Worm (Caenorhabditis elegans): Measurements from ENCODE around the gene spdl-1.

The spdl-1 gene

DNA sequence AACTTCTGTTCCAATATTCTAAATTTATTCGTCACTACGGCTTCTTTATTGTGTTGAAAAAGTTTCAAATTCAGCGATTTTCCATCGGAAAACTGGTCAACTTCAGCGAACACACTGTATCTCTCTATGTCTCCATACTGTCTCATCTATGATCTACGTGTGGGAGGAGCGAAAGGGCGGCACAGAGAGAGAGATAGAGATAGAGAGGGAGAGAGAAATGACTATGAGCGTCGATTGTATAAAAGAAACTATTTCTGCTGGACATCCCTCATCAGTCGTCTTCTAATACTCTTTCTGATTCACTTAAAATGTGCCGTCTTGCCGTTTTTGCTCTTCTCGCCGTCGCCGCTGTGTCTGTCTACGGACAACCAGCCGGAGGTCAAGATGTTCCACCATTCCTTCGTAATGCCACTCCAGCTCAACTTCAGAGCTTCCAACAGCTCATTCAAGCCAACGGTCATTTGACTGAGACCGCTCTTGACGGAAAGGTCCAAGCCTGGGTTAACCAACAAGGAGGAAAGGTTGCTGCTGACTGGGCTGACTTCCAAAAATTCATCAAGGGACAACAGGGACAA, 9.0 kb downstream of the spdl-1 start, which contains the start of gene srlf-1 (continued):
- TF ChIP-seq lsy-2 (tag; optimal IDR thresholded peaks at IDR 0.05) (peak in 1 of 2 experiments; percentile 18), snu-23 (GFP tag; optimal IDR thresholded peaks at IDR 0.05) (peak; percentile 38), nhr-12 (tag; optimal IDR thresholded peaks at IDR 0.05) (no peak), efl-1 (optimal IDR thresholded peaks at IDR 0.05) (no peak), efl-1 (GFP tag; optimal IDR thresholded peaks at IDR 0.05 in 1 of 2) (peak in 1 of 2 experiments; percentile 47), ama-1 (optimal IDR thresholded peaks at IDR 0.05) (peak; percentile 77), skn-1 (tag; optimal IDR thresholded peaks at IDR 0.05) (no peak), pag-3 (tag; optimal IDR thresholded peaks at IDR 0.05; ENCODE audit: borderline replicate concordance, insufficient read depth) (no peak), mab-9 (GFP tag; IDR thresholded peaks at IDR 0.05) (no peak), lin-14 (GFP tag; optimal IDR thresholded peaks at IDR 0.05) (peak; percentile 50), nhr-47 (tag; optimal IDR thresholded peaks at IDR 0.05) (peak; percentile 41), lin-13 (GFP tag; optimal IDR thresholded peaks at IDR 0.05) (no peak), nhr-20 (tag; optimal IDR thresholded peaks at IDR 0.05) (peak; percentile 39)

DNA sequence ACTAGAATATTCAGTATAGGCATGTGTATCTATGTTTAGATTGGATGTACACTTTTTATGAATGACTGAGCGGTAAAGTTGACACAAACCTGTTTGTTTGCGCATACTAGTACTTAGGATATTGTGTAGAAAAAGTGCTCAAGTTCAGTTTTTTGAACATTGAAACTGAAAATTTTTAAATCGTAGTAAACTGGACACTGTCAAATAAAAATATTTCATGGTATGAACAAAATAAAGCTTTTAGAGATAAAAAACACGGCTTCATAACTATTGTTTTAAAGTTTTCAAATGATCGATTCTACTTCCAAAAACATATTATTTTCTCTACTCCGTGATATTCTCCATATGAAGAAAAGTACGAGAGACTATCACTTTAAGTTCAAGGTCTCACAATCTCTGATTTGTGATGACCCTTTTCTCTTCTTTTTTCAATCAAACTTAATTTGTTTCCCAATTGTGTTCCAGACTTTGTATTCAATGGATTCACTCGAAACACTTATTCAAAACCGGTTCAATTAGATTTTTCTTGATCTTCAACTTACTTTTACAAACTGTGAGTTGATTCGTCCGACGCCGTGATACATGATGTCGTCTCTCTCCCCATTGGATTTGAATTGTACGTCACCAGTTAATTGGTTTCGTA, 10.2 kb downstream of the spdl-1 start:
- no peak for TF ChIP-seq nhr-20 (tag; optimal IDR thresholded peaks at IDR 0.05)
- peak; percentile 18; the same call in 1 of the 2 replicates for TF ChIP-seq nhr-19 (GFP tag; conservative IDR thresholded peaks at IDR 0.05)
- TF ChIP-seq dpl-1 (GFP tag; optimal IDR thresholded peaks at IDR 0.05): no peak
- no peak for TF ChIP-seq nhr-90 (tag; optimal IDR thresholded peaks at IDR 0.05; ENCODE audit: poor library complexity)
- no peak for TF ChIP-seq unc-30 (tag; optimal IDR thresholded peaks at IDR 0.05)
- no peak for TF ChIP-seq efl-3 (GFP tag; optimal IDR thresholded peaks at IDR 0.05)
- TF ChIP-seq sox-4 (tag; optimal IDR thresholded peaks at IDR 0.05): no peak
- TF ChIP-seq nhr-47 (tag; optimal IDR thresholded peaks at IDR 0.05): peak; percentile 7
- TF ChIP-seq ceh-88 (GFP tag; IDR thresholded peaks at IDR 0.05): no peak
- TF ChIP-seq isw-1 (GFP tag; IDR thresholded peaks at IDR 0.05): no peak
- TF ChIP-seq ceh-8 (GFP tag; optimal IDR thresholded peaks at IDR 0.05): no peak
- TF ChIP-seq C04F5.9 (tag; optimal IDR thresholded peaks at IDR 0.05): no peak
- no peak for TF ChIP-seq efl-1 (optimal IDR thresholded peaks at IDR 0.05)
- TF ChIP-seq efl-1 (GFP tag; optimal IDR thresholded peaks at IDR 0.05 in 1 of 2): peak in 1 of 2 experiments; percentile 41
- peak; percentile 61 for TF ChIP-seq blmp-1 (tag; optimal IDR thresholded peaks at IDR 0.05)
- no peak for TF ChIP-seq tbx-2 (tag; optimal IDR thresholded peaks at IDR 0.05)
- no peak for TF ChIP-seq ceh-63 (GFP tag; optimal IDR thresholded peaks at IDR 0.05)
- peak; percentile 6 to 32 for TF ChIP-seq lsy-2 (tag; optimal IDR thresholded peaks at IDR 0.05)
- no peak for TF ChIP-seq lin-13 (GFP tag; optimal IDR thresholded peaks at IDR 0.05)
- no peak for TF ChIP-seq nhr-11 (tag; optimal IDR thresholded peaks at IDR 0.05)
- no peak for TF ChIP-seq unc-130 (tag; optimal IDR thresholded peaks at IDR 0.05)
- no peak for TF ChIP-seq mdl-1 (tag; optimal IDR thresholded peaks at IDR 0.05)
- no peak for TF ChIP-seq lin-35 (GFP tag; optimal IDR thresholded peaks at IDR 0.05)
- no peak for TF ChIP-seq pqm-1 (tag; optimal IDR thresholded peaks at IDR 0.05)
- TF ChIP-seq mef-2 (tag; optimal IDR thresholded peaks at IDR 0.05): no peak
- TF ChIP-seq aha-1 (tag; optimal IDR thresholded peaks at IDR 0.05): no peak
- no peak for TF ChIP-seq sptf-1 (tag; optimal IDR thresholded peaks at IDR 0.05)
- TF ChIP-seq alr-1 (tag; optimal IDR thresholded peaks at IDR 0.05; ENCODE audit: borderline replicate concordance): no peak
- TF ChIP-seq lir-3 (tag; optimal IDR thresholded peaks at IDR 0.05; ENCODE audit: poor library complexity): no peak
- no peak for TF ChIP-seq jun-1 (tag; optimal IDR thresholded peaks at IDR 0.05)
- TF ChIP-seq dsc-1 (tag; optimal IDR thresholded peaks at IDR 0.05): no peak
- TF ChIP-seq fkh-10 (GFP tag; optimal IDR thresholded peaks at IDR 0.05): no peak
- TF ChIP-seq nhr-76 (tag; optimal IDR thresholded peaks at IDR 0.05): no peak
- no peak for TF ChIP-seq nhr-77 (tag; optimal IDR thresholded peaks at IDR 0.05)
- TF ChIP-seq hlh-4 (tag; optimal IDR thresholded peaks at IDR 0.05): no peak
- TF ChIP-seq grh-1 (GFP tag; IDR thresholded peaks at IDR 0.05): peak; percentile 75
- TF ChIP-seq nhr-84 (tag; optimal IDR thresholded peaks at IDR 0.05): no peak
- TF ChIP-seq elt-2 (tag; optimal IDR thresholded peaks at IDR 0.05): no peak
- TF ChIP-seq elt-3 (tag; optimal IDR thresholded peaks at IDR 0.05): peak in 4 of 6 experiments; percentile 20 to 74 (median 44)
- no peak for TF ChIP-seq unc-62 (GFP tag; optimal IDR thresholded peaks at IDR 0.05)
- TF ChIP-seq nhr-28 (tag; optimal IDR thresholded peaks at IDR 0.05): no peak
- TF ChIP-seq ceh-82 (tag; optimal IDR thresholded peaks at IDR 0.05): no peak

All from whole organism, L1 larva.